Worm (Caenorhabditis elegans) whole organism, dauer: Measurements from ENCODE around the gene ZK1240.1.

Source experiments
- unc-62 ChIP-seq: sonication (generic microtip); optimal IDR thresholded peaks from 2 replicates; lab custom pipeline; 2017; ENCODE audit warnings: missing biosample characterization, missing genetic modification reagents, missing genetic modification characterization

Gene ZK1240.1

DNA sequence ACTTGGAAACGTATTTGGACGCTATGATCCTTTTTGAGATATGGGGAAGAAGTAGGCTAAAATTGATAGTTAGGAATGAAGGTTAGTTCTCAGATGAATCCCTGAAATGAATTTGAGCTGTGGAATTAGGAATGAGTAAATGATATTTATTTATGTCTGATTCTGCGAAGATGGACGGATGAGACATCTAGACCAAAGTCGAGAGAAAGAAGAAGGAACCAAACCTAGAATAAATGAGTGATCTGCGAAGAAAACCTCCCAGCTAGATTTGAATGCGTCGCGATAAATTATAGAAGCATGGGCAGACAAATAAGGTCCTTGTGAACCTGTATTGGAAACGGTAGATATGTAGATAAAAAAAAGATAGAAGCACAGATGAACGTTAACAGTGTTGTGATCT, 30.8 kb downstream of the ZK1240.1 start, which contains the start of gene F43C11.16:
Gene F43C11.16, minus strand, starts transcription at position 101 of the 400 bp plus-strand sequence.
- TF ChIP-seq unc-62 (GFP tag; lab: Kevin White, UChicago): no peak

- TF ChIP-seq unc-62 (GFP tag; lab: Kevin White, UChicago): no peak
Observed at ce11 chrII:2363673-2364072, 34.5 kb downstream of the ZK1240.1 start, which contains the start of gene F43C11.11. Gene F43C11.11, minus strand, starts transcription at chrII:2363773.

- no peak for TF ChIP-seq unc-62 (GFP tag; lab: Kevin White, UChicago)
Observed at ce11 chrII:2366623-2367365, 37.6 kb downstream of the ZK1240.1 start, which contains the start of the genes F43C11.12 and F16G10.5. Gene F43C11.12, minus strand, starts transcription at chrII:2366723. Gene F16G10.5, plus strand, starts transcription at chrII:2367315.

- no peak for TF ChIP-seq unc-62 (GFP tag; lab: Kevin White, UChicago)
Observed at ce11 chrII:2368956-2369355, 39.8 kb downstream of the ZK1240.1 start, which contains the start of gene hpo-25. Gene hpo-25, plus strand, starts transcription at chrII:2369256.

DNA sequence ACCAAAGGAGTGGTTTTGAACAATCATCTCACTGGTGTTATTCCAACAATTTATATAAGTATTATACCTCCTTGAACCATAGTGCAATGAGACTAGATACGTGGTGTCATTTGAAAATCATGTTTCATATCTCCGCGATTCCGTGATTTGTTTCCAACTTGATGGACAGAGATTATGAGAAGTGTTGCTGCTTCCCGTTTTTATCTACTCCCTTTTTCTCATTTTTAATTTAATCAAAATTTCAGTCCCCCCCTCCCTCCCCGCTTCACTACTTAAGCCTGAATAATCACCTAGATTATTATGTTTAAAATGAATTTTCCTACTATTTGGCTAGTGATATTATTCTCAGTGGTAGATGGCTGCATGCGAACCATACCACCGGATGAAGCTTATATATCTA, 42.9 kb downstream of the ZK1240.1 start, which contains the start of gene F16G10.3:
Gene F16G10.3, plus strand, starts transcription at position 301 of the 400 bp plus-strand sequence.
- no peak for TF ChIP-seq unc-62 (GFP tag; lab: Kevin White, UChicago)

- TF ChIP-seq unc-62 (GFP tag; lab: Kevin White, UChicago): no peak
Observed at ce11 chrII:2374973-2375372, 45.8 kb downstream of the ZK1240.1 start, which contains the start of gene F16G10.2. Gene F16G10.2, plus strand, starts transcription at chrII:2375273.

- TF ChIP-seq unc-62 (GFP tag; lab: Kevin White, UChicago): no peak
Observed at ce11 chrII:2377751-2378150, 48.6 kb downstream of the ZK1240.1 start, which contains the start of gene F16G10.6. Gene F16G10.6, minus strand, starts transcription at chrII:2377851.

DNA sequence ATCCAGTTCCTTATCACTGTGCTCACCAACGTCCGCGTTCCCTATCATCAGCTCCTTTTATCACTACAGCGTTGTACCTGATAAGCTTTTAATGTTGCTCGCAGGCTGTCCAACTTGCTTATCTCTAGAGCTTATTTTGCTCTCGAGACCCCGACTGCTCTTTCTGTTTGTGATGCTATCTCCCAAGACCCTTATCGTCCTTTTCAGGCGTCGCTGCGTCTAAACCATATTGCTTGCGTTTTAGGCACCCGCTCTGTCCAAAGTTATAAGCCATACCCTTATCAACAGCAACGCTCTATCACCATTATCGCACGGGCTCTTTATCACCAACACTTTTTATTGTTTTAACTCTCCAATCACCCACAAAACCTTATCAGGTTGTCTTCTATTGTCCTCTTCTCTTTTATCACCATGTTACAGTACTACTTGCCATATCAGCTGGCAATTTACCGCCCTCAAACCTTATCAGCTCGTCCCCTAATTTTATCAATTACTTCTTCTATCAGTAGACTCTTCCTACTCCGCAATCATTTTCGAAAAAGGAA, 49.3 kb downstream of the ZK1240.1 start:
- TF ChIP-seq unc-62 (GFP tag; lab: Kevin White, UChicago): no peak

ce11 chrII:2379673-2380072, 50.5 kb downstream of the ZK1240.1 start:
- no peak for TF ChIP-seq unc-62 (GFP tag; lab: Kevin White, UChicago)

DNA sequence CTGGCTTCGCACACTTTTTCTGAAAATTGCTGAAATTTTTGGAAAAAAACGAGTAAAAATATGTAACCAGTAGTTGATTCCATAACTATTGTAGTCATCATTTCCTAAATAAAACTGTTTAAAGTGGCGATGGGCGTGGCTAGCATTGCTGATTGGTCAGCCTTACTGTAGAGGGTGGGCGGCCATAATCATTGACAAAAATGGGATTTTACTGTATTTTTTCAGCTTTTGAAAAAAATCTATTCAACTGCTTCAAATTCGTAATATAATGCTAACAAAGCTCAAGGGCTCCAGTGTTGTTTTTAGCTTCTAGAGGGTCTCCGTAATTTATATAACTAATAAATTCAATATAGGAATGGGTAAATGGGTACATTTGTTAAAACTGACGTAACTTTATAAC, 51.0 kb downstream of the ZK1240.1 start, which contains the start of gene F16G10.7:
Gene F16G10.7, minus strand, starts transcription at position 101 of the 400 bp plus-strand sequence.
- TF ChIP-seq unc-62 (GFP tag; lab: Kevin White, UChicago): no peak
